Fruit fly (Drosophila melanogaster) whole organism, embryonic: ENCODE results near the gene blanks.

Experiments
- CG10209 ChIP-seq: fragments of 200-800 bp; sonication (Bioruptor generic); optimal IDR thresholded peaks from 3 replicates; lab custom pipeline; 2017; ENCODE audit warnings: missing biosample characterization, mild to moderate bottlenecking, missing genetic modification characterization, missing genetic modification reagents
- CG10979 ChIP-seq: fragments of 200-800 bp; sonication (Bioruptor generic); optimal IDR thresholded peaks from 2 replicates; lab custom pipeline; 2018; ENCODE audit warnings: missing biosample characterization, mild to moderate bottlenecking, missing genetic modification characterization, moderate library complexity
- CG18599 ChIP-seq: fragments of 200-800 bp; sonication (Bioruptor generic); optimal IDR thresholded peaks from 3 replicates; lab custom pipeline; 2017; ENCODE audit warnings: missing biosample characterization, missing genetic modification characterization, mild to moderate bottlenecking, moderate library complexity, missing genetic modification reagents
- CG4707 ChIP-seq: fragments of 200-800 bp; sonication (Bioruptor generic); optimal IDR thresholded peaks from 2 replicates; lab custom pipeline; 2018; ENCODE audit warnings: missing biosample characterization, mild to moderate bottlenecking, missing genetic modification characterization, moderate library complexity
- CHES-1-like ChIP-seq: fragments of 200-800 bp; sonication (Bioruptor generic); optimal IDR thresholded peaks from 2 replicates; lab custom pipeline; 2016; ENCODE audit warnings: missing biosample characterization, missing genetic modification characterization
- Sin3A ChIP-seq: fragments of >200 bp; optimal IDR thresholded peaks from 2 replicates; lab custom pipeline; 2018
- bbx ChIP-seq: fragments of 200-800 bp; sonication (Bioruptor generic); IDR thresholded peaks from 2 replicates; pipeline ENCODE4 v1.3.6; 2022; ENCODE audit warnings: missing biosample characterization, missing genetic modification characterization; ENCODE audit not compliant: partially characterized antibody
- hb ChIP-seq: fragments of 200-800 bp; sonication (Bioruptor generic); IDR thresholded peaks from 3 replicates; pipeline ENCODE4 v1.3.6; 2022; ENCODE audit warnings: missing biosample characterization, missing genetic modification characterization; ENCODE audit not compliant: partially characterized antibody
- nau ChIP-seq: fragments of 200-800 bp; sonication (Bioruptor generic); optimal IDR thresholded peaks from 3 replicates; lab custom pipeline; 2017; ENCODE audit warnings: missing biosample characterization, mild to moderate bottlenecking, missing genetic modification characterization, missing genetic modification reagents
- phol ChIP-seq: fragments of 200-800 bp; sonication (Bioruptor generic); optimal IDR thresholded peaks from 3 replicates; lab custom pipeline; 2018; ENCODE audit warnings: missing biosample characterization, mild to moderate bottlenecking, missing genetic modification characterization, moderate library complexity
- rib ChIP-seq: fragments of 200-800 bp; sonication (Bioruptor generic); IDR thresholded peaks from 2 replicates; pipeline ENCODE4 v1.3.6; 2022; ENCODE audit warnings: missing biosample characterization, missing genetic modification characterization
- wor ChIP-seq: fragments of 200-800 bp; sonication (Bioruptor generic); IDR thresholded peaks from 2 replicates; pipeline ENCODE4 v1.3.6; 2022; ENCODE audit warnings: missing biosample characterization, missing genetic modification characterization

DNA sequence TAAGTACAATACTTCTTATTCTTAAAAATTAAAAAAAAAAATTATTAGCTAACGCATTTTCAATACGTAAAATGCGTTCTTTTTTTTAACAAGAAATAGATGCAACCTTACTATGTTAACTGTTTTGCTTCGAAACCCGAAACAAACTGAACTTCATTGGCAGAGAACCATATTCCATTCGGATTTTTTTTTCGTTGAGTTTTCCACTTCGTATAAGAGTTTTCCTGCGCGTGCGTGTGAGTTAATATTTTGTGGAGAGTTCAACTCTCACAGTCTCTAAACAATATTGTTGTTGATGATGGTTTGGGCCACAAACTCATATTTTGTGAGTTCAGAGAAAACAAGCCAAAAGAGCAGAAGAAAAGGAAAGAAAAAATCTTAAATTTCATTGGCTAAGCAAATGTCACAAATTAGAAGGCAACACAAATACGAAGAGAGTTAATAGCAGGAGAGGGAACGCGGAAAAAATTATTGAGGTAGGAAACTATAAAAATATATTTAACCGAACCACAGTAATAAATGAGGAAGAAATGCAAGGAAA lies 46.2 kb downstream of the blanks start:
- TF ChIP-seq nau (GFP tag; lab: Kevin White, UChicago) (no peak), bbx (GFP tag; lab: Robert Waterston, UW) (no peak), CG10209 (no peak), CG10979 (tag; lab: Kevin White, UChicago) (no peak), hb (GFP tag; lab: Robert Waterston, UW) (no peak), CG4707 (GFP tag; lab: Kevin White, UChicago) (no peak), phol (tag; lab: Kevin White, UChicago) (no peak), CG18599 (GFP tag; lab: Kevin White, UChicago) (no peak), Sin3A (lab: Kevin White, UChicago) (no peak), CHES-1-like (no peak), wor (GFP tag; lab: Robert Waterston, UW) (no peak), rib (no peak)
